Fruit fly (Drosophila melanogaster) whole organism, wandering third instar larva: ENCODE data around the gene CG32369.

ENCODE experiments used
- CG32264 ChIP-seq: fragments of 200-800 bp; sonication (Bioruptor generic); optimal IDR thresholded peaks from 2 replicates; lab custom pipeline; 2016; ENCODE audit warnings: missing biosample characterization, missing genetic modification characterization
- CrebA ChIP-seq: fragments of 200-800 bp; sonication (Bioruptor generic); optimal IDR thresholded peaks from 2 replicates; lab custom pipeline; 2016; ENCODE audit warnings: missing biosample characterization, mild to moderate bottlenecking, missing genetic modification characterization, borderline replicate concordance
- Dif ChIP-seq: fragments of 200-275, 200-300 bp; sonication (Bioruptor generic); optimal IDR thresholded peaks from 2 replicates; lab custom pipeline; 2018; ENCODE audit warnings: missing biosample characterization, missing genetic modification characterization; ENCODE audit not compliant: partially characterized antibody
- Hr78 ChIP-seq: fragments of >200 bp; optimal IDR thresholded peaks from 2 replicates; lab custom pipeline; 2017; ENCODE audit warnings: missing biosample characterization, missing genetic modification characterization
- Hr83 ChIP-seq: fragments of 200-300 bp; sonication (Bioruptor generic); optimal IDR thresholded peaks from 2 replicates; lab custom pipeline; 2016; ENCODE audit warnings: missing biosample characterization, mild to moderate bottlenecking, missing genetic modification characterization, moderate library complexity; ENCODE audit not compliant: poor library complexity, severe bottlenecking
- Myc ChIP-seq: fragments of >200 bp; optimal IDR thresholded peaks from 2 replicates; lab custom pipeline; 2017
- h ChIP-seq: fragments of 200-800 bp; sonication (Bioruptor generic); optimal IDR thresholded peaks from 3 replicates; lab custom pipeline; 2016; ENCODE audit warnings: missing biosample characterization, mild to moderate bottlenecking, missing genetic modification characterization
- jim ChIP-seq: fragments of 175-275, 200-325 bp; sonication (Bioruptor generic); optimal IDR thresholded peaks from 2 replicates; lab custom pipeline; 2016; ENCODE audit warnings: missing biosample characterization, mild to moderate bottlenecking, missing genetic modification characterization
- lola ChIP-seq: fragments of >200 bp; optimal IDR thresholded peaks from 2 replicates; lab custom pipeline; 2017; ENCODE audit warnings: missing biosample characterization, missing genetic modification characterization
- psq ChIP-seq: fragments of 200-800 bp; sonication (Bioruptor generic); optimal IDR thresholded peaks from 3 replicates; lab custom pipeline; 2017; ENCODE audit warnings: missing biosample characterization, mild to moderate bottlenecking, missing genetic modification characterization, moderate library complexity
- rgr ChIP-seq: fragments of 200-800 bp; sonication (Bioruptor generic); optimal IDR thresholded peaks from 3 replicates; lab custom pipeline; 2016; ENCODE audit warnings: missing biosample characterization, mild to moderate bottlenecking, missing genetic modification characterization
- usp ChIP-seq: fragments of >200 bp; optimal IDR thresholded peaks from 2 replicates; lab custom pipeline; 2017; ENCODE audit warnings: missing biosample characterization, missing genetic modification characterization

DNA sequence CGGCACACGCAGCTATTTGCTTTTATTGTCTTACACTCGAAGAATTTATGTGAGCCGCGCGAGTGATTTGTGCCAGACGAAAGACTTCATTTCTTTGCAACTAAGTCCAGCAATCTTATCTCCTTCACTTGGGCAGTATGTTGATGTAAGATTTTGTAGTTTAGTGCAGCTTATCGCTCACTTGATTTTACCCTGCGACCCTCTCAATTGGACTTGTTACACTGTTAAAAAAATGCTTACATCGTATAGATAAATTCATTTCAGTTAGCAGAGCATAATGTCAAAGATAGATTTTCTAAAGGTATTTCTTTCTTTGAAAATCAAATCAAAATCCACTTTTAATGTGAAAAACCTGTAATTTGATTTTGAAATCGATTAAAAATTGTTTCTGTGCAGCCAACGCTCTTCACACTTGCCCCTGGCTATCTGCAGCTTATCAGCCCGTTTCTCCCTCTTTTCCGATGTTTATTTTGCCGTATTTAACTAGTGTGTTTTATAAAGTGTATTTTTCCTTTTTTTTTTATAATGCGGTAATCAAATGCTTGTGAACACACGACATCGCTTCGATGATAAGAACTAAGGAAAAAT lies 41.2 kb upstream of the CG32369 start:
- TF ChIP-seq h (peak; percentile 80), Dif (GFP tag; lab: Kevin White, UChicago) (no peak), CrebA (GFP tag; lab: Kevin White, UChicago) (no peak), usp (no peak), lola (GFP tag; lab: Kevin White, UChicago) (no peak), Hr83 (GFP tag; lab: Kevin White, UChicago) (no peak), CG32264 (GFP tag; lab: Kevin White, UChicago) (no peak), rgr (peak; percentile 73), Myc (lab: Kevin White, UChicago) (no peak), psq (GFP tag; lab: Kevin White, UChicago) (peak; percentile 54), Hr78 (GFP tag; lab: Kevin White, UChicago) (no peak), jim (GFP tag; lab: Kevin White, UChicago) (no peak)
